Fruit fly (Drosophila melanogaster): Measurements from ENCODE around the gene Iml1.

Gene Iml1

dm6 chr3L:1568225-1569161 is 34.7 kb upstream of the Iml1 start, which contains the start of gene CG7879 (continued):
- TF ChIP-seq CG9797 (GFP tag; optimal IDR thresholded peaks at IDR 0.05) (peak; percentile 66), onecut (GFP tag; IDR thresholded peaks at IDR 0.05) (0 out of 2 replicates have a peak, but pooled peaks have one; percentile 5), Hr3 (GFP tag; optimal IDR thresholded peaks at IDR 0.05) (peak; percentile 16), ken (GFP tag; IDR thresholded peaks at IDR 0.05) (peak; percentile 33; the same call in 1 of the 3 replicates), Hsf (GFP tag; optimal IDR thresholded peaks at IDR 0.05) (no peak), CG3163 (GFP tag; optimal IDR thresholded peaks at IDR 0.05) (no peak), odd (GFP tag; optimal IDR thresholded peaks at IDR 0.05) (no peak), zen (tag; optimal IDR thresholded peaks at IDR 0.05) (no peak), CG13287 (GFP tag; IDR thresholded peaks at IDR 0.05; ENCODE audit: partially characterized antibody) (peak; percentile 32; the same call in 1 of the 2 replicates), CG4328 (GFP tag; optimal IDR thresholded peaks at IDR 0.05) (no peak), tll (GFP tag; optimal IDR thresholded peaks at IDR 0.05) (peak in 1 of 2 experiments; percentile 68), ssp (GFP tag; IDR thresholded peaks at IDR 0.05) (peak; percentile 89), Nf-YC (tag; optimal IDR thresholded peaks at IDR 0.05) (peak; percentile 33), CG18619 (GFP tag; optimal IDR thresholded peaks at IDR 0.05) (peak; percentile 7), tio (GFP tag; optimal IDR thresholded peaks at IDR 0.05) (no peak), vfl (GFP tag; optimal IDR thresholded peaks at IDR 0.05) (no peak), HHEX (GFP tag; optimal IDR thresholded peaks at IDR 0.05) (peak; percentile 22), dm (GFP tag; optimal IDR thresholded peaks at IDR 0.05) (peak; percentile 14), CG3995 (GFP tag; optimal IDR thresholded peaks at IDR 0.05) (peak; percentile 55), bbx (GFP tag; IDR thresholded peaks at IDR 0.05; ENCODE audit: partially characterized antibody) (0 out of 2 replicates have a peak, but pooled peaks have one; percentile 51), dpn (GFP tag; optimal IDR thresholded peaks at IDR 0.05) (peak in 1 of 2 experiments; percentile 11), btn (GFP tag; optimal IDR thresholded peaks at IDR 0.05) (no peak), pum (GFP tag; optimal IDR thresholded peaks at IDR 0.05) (peak; percentile 31), dysf (GFP tag; IDR thresholded peaks at IDR 0.05) (peak; percentile 44; the same call in 1 of the 3 replicates), Fer2 (tag; optimal IDR thresholded peaks at IDR 0.05) (no peak), CG6791 (GFP tag; IDR thresholded peaks at IDR 0.05; ENCODE audit: partially characterized antibody) (0 out of 3 replicates have a peak, but pooled peaks have one; percentile 35), bcd (GFP tag; optimal IDR thresholded peaks at IDR 0.05) (peak; percentile 17), Hr39 (optimal IDR thresholded peaks at IDR 0.05) (no peak), HmgD (GFP tag; optimal IDR thresholded peaks at IDR 0.05) (no peak), CG17385 (GFP tag; optimal IDR thresholded peaks at IDR 0.05) (peak; percentile 87), insv (GFP tag; optimal IDR thresholded peaks at IDR 0.05) (no peak), lab (GFP tag; optimal IDR thresholded peaks at IDR 0.05) (peak; percentile 42), CG4707 (GFP tag; optimal IDR thresholded peaks at IDR 0.05) (peak; percentile 19), NC2α (GFP tag; optimal IDR thresholded peaks at IDR 0.05) (no peak), slou (GFP tag; optimal IDR thresholded peaks at IDR 0.05) (peak; percentile 16), Sox100B (GFP tag; optimal IDR thresholded peaks at IDR 0.05) (no peak), grau (tag; optimal IDR thresholded peaks at IDR 0.05) (peak; percentile 17), cwo (GFP tag; optimal IDR thresholded peaks at IDR 0.05) (no peak), Fer1 (GFP tag; optimal IDR thresholded peaks at IDR 0.05) (peak; percentile 47), CG7786 (GFP tag; optimal IDR thresholded peaks at IDR 0.05) (no peak), ase (GFP tag; IDR thresholded peaks at IDR 0.05) (0 out of 3 replicates have a peak, but pooled peaks have one; percentile 23), otp (GFP tag; IDR thresholded peaks at IDR 0.05) (0 out of 3 replicates have a peak, but pooled peaks have one; percentile 16), NFAT (GFP tag; IDR thresholded peaks at IDR 0.05) (peak; percentile 22; the same call in 1 of the 2 replicates), Adf1 (GFP tag; IDR thresholded peaks at IDR 0.05) (no peak), CG12391 (tag; optimal IDR thresholded peaks at IDR 0.05) (peak; percentile 54), CG17612 (GFP tag; IDR thresholded peaks at IDR 0.05) (0 out of 2 replicates have a peak, but pooled peaks have one; percentile 8), CG12299 (tag; optimal IDR thresholded peaks at IDR 0.05) (peak; percentile 26), BtbVII (GFP tag; optimal IDR thresholded peaks at IDR 0.05) (peak; percentile 62)

Data from whole organism, embryonic.